Worm (Caenorhabditis elegans) whole organism, L1 larva: ENCODE results near the gene K10D11.5.

Experiments
- C04F5.9 ChIP-seq: sonication (generic microtip); optimal IDR thresholded peaks from 2 replicates; lab custom pipeline; 2016; ENCODE audit warnings: missing genetic modification characterization, missing compliant biosample characterization
- Y116A8C.19 ChIP-seq: sonication (generic microtip); optimal IDR thresholded peaks from 2 replicates; lab custom pipeline; 2016; ENCODE audit warnings: missing compliant biosample characterization, missing genetic modification characterization, borderline replicate concordance
- aha-1 ChIP-seq: fragments of 150-350 bp; optimal IDR thresholded peaks from 2 replicates; lab custom pipeline; 2014; ENCODE audit warnings: missing biosample characterization, missing genetic modification characterization
- alr-1 ChIP-seq: fragments of 200-800 bp; sonication (Bioruptor generic); optimal IDR thresholded peaks from 2 replicates; lab custom pipeline; 2018; ENCODE audit warnings: borderline replicate concordance, mild to moderate bottlenecking, missing genetic modification characterization, missing compliant biosample characterization
- ceh-8 ChIP-seq: fragments of 200-800 bp; sonication (Bioruptor generic); optimal IDR thresholded peaks from 2 replicates; lab custom pipeline; 2018; ENCODE audit warnings: mild to moderate bottlenecking, missing genetic modification characterization, moderate library complexity, missing compliant biosample characterization
- ces-1 ChIP-seq: fragments of 150-350 bp; optimal IDR thresholded peaks from 2 replicates; lab custom pipeline; 2014; ENCODE audit warnings: missing biosample characterization, missing genetic modification reagents, missing genetic modification characterization
- dsc-1 ChIP-seq: sonication (generic microtip); optimal IDR thresholded peaks from 2 replicates; lab custom pipeline; 2016; ENCODE audit warnings: mild to moderate bottlenecking, missing genetic modification characterization, missing compliant biosample characterization
- efl-1 ChIP-seq, 4 experiments: fragments of 150-350 bp; optimal IDR thresholded peaks in 3 of 4; peaks in 1 of 4; 1 replicate in 1 of 4; 2 replicates in 3 of 4; lab custom pipeline; 2014; ENCODE audit warnings: missing biosample characterization in 2 of 4, missing genetic modification characterization in 2 of 4, missing genetic modification reagents in 2 of 4
- egl-27 ChIP-seq, 2 experiments: fragments of 150-350 bp in 1 of 2; sonication (generic microtip); optimal IDR thresholded peaks; 3 replicates each; lab custom pipeline; 2017 to 2018; ENCODE audit warnings: missing biosample characterization in 2 of 2, missing genetic modification characterization in 2 of 2, missing genetic modification reagents in 2 of 2
- fkh-10 ChIP-seq: sonication (generic microtip); optimal IDR thresholded peaks from 2 replicates; lab custom pipeline; 2017; ENCODE audit warnings: missing biosample characterization, missing genetic modification reagents, missing genetic modification characterization
- fkh-8 ChIP-seq: sonication (generic microtip); optimal IDR thresholded peaks from 2 replicates; lab custom pipeline; 2016; ENCODE audit warnings: mild to moderate bottlenecking, missing genetic modification characterization, missing compliant biosample characterization
- grh-1 ChIP-seq: fragments of 200-800 bp; sonication (Bioruptor generic); IDR thresholded peaks from 2 replicates; pipeline ENCODE4 v1.3.6; 2022; ENCODE audit warnings: missing genetic modification reagents, missing genetic modification characterization, missing compliant biosample characterization
- hpl-2 ChIP-seq: fragments of 150-350 bp; optimal IDR thresholded peaks from 2 replicates; lab custom pipeline; 2014; ENCODE audit warnings: missing biosample characterization, missing genetic modification reagents, missing genetic modification characterization
- jun-1 ChIP-seq: fragments of 150-350 bp; optimal IDR thresholded peaks from 2 replicates; lab custom pipeline; 2014; ENCODE audit warnings: missing biosample characterization, missing genetic modification reagents, missing genetic modification characterization
- lin-15B ChIP-seq: fragments of 150-350 bp; sonication (generic microtip); optimal IDR thresholded peaks from 3 replicates; lab custom pipeline; 2014; ENCODE audit warnings: missing biosample characterization, missing genetic modification characterization
- lin-35 ChIP-seq, 2 experiments: fragments of 150-350 bp; optimal IDR thresholded peaks; 2 replicates each; lab custom pipeline; 2014; ENCODE audit warnings: missing biosample characterization in 2 of 2, missing genetic modification characterization in 2 of 2, missing genetic modification reagents in 2 of 2
- lin-39 ChIP-seq: fragments of 150-350 bp; optimal IDR thresholded peaks from 2 replicates; lab custom pipeline; 2014; ENCODE audit warnings: missing biosample characterization, missing genetic modification reagents, missing genetic modification characterization
- lir-3 ChIP-seq: sonication (generic microtip); optimal IDR thresholded peaks from 2 replicates; lab custom pipeline; 2016; ENCODE audit warnings: mild to moderate bottlenecking, missing genetic modification characterization, moderate library complexity, missing compliant biosample characterization; ENCODE audit not compliant: poor library complexity
- mab-9 ChIP-seq: fragments of 200-800 bp; sonication (Bioruptor generic); IDR thresholded peaks from 2 replicates; pipeline ENCODE4 v1.3.6; 2022; ENCODE audit warnings: missing genetic modification reagents, missing genetic modification characterization, missing compliant biosample characterization
- mdl-1 ChIP-seq, 2 experiments: fragments of 150-350 bp; optimal IDR thresholded peaks; 2 replicates each; lab custom pipeline; 2014 to 2017; ENCODE audit warnings: missing biosample characterization in 2 of 2, missing genetic modification characterization in 2 of 2, inconsistent platforms in 1 of 2
- mef-2 ChIP-seq: fragments of 150-350 bp; optimal IDR thresholded peaks from 2 replicates; lab custom pipeline; 2014; ENCODE audit warnings: missing biosample characterization, missing genetic modification characterization
- mep-1 ChIP-seq: fragments of 150-350 bp; optimal IDR thresholded peaks from 2 replicates; lab custom pipeline; 2014; ENCODE audit warnings: missing biosample characterization, missing genetic modification characterization
- nhr-12 ChIP-seq: sonication (generic microtip); optimal IDR thresholded peaks from 2 replicates; lab custom pipeline; 2017; ENCODE audit warnings: missing biosample characterization, missing genetic modification characterization
- nhr-19 ChIP-seq: fragments of 200-800 bp; sonication (Bioruptor generic); conservative IDR thresholded peaks from 2 replicates; pipeline ENCODE4 v1.3.6; 2022; ENCODE audit warnings: missing genetic modification characterization, missing compliant biosample characterization
- nhr-20 ChIP-seq: sonication (generic microtip); optimal IDR thresholded peaks from 2 replicates; lab custom pipeline; 2016; ENCODE audit warnings: mild to moderate bottlenecking, missing genetic modification characterization, missing compliant biosample characterization
- nhr-28 ChIP-seq: fragments of 150-350 bp; optimal IDR thresholded peaks from 2 replicates; lab custom pipeline; 2014; ENCODE audit warnings: missing biosample characterization, missing genetic modification characterization
- nhr-84 ChIP-seq: sonication (generic microtip); optimal IDR thresholded peaks from 2 replicates; lab custom pipeline; 2017; ENCODE audit warnings: missing biosample characterization, missing genetic modification characterization
- nhr-85 ChIP-seq: sonication (generic microtip); peaks from one replicate; lab custom pipeline; 2016; ENCODE audit warnings: missing genetic modification characterization, inconsistent platforms, missing compliant biosample characterization
- pag-3 ChIP-seq: sonication (generic microtip); optimal IDR thresholded peaks from 2 replicates; lab custom pipeline; 2017; ENCODE audit warnings: missing genetic modification characterization, mild to moderate bottlenecking, missing compliant biosample characterization, antibody characterized with exemption, borderline replicate concordance; ENCODE audit not compliant: insufficient read depth
- pax-3 ChIP-seq: fragments of 200-800 bp; sonication (Bioruptor generic); optimal IDR thresholded peaks from 2 replicates; lab custom pipeline; 2018; ENCODE audit warnings: mild to moderate bottlenecking, missing genetic modification characterization, moderate library complexity, missing compliant biosample characterization
- rnt-1 ChIP-seq: sonication (generic microtip); optimal IDR thresholded peaks from 2 replicates; lab custom pipeline; 2016; ENCODE audit warnings: mild to moderate bottlenecking, missing genetic modification characterization, moderate library complexity, missing compliant biosample characterization
- skn-1 ChIP-seq: fragments of 150-350 bp; optimal IDR thresholded peaks from 2 replicates; lab custom pipeline; 2014; ENCODE audit warnings: missing biosample characterization, missing genetic modification characterization
- sup-37 ChIP-seq: fragments of 200-800 bp; sonication (Bioruptor generic); optimal IDR thresholded peaks from 2 replicates; lab custom pipeline; 2018; ENCODE audit warnings: mild to moderate bottlenecking, missing genetic modification characterization, missing compliant biosample characterization
- swsn-7 ChIP-seq: sonication (generic microtip); optimal IDR thresholded peaks from 2 replicates; lab custom pipeline; 2016; ENCODE audit warnings: missing genetic modification characterization, missing compliant biosample characterization
- unc-86 ChIP-seq: sonication (generic microtip); optimal IDR thresholded peaks from 2 replicates; lab custom pipeline; 2016; ENCODE audit warnings: missing genetic modification characterization, missing compliant biosample characterization
- xbp-1 ChIP-seq: sonication (generic microtip); optimal IDR thresholded peaks from 2 replicates; lab custom pipeline; 2016; ENCODE audit warnings: missing genetic modification characterization, missing compliant biosample characterization
- zag-1 ChIP-seq: fragments of 150-350 bp; optimal IDR thresholded peaks from 2 replicates; lab custom pipeline; 2014; ENCODE audit warnings: missing biosample characterization, missing genetic modification characterization
- zip-4 ChIP-seq: fragments of 200-800 bp; sonication (Bioruptor generic); optimal IDR thresholded peaks from 2 replicates; lab custom pipeline; 2018; ENCODE audit warnings: mild to moderate bottlenecking, missing genetic modification characterization, moderate library complexity, missing compliant biosample characterization

K10D11.5 gene

DNA sequence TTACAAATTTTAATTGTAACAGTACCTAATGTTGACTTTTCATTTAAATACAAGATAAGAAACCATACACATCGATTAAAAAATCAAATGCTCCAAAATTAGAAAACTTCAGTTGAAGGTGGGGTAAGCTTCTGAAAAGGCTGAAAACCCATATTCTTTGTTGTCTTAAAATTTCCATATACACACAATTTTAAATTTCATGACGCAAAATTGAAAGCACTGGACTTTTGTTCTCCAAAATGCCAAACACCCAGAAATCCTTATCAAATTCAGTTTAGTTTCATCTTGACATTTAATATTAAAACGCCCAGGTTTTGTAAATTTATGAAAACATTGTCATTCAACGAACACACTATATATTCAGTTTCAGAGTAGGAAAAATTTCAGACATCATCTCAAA lies 31.5 kb downstream of the K10D11.5 start, which contains the start of gene F55G11.7:
Gene F55G11.7, plus strand, starts transcription at position 301 of the 400 bp plus-strand sequence.
- no peak for TF ChIP-seq ceh-8
- no peak for TF ChIP-seq efl-1 (optimal IDR thresholded peaks at IDR 0.05; lab: Kevin White, UChicago)
- peak in 1 of 2 experiments; percentile 56 for TF ChIP-seq efl-1 (GFP tag; optimal IDR thresholded peaks at IDR 0.05 in 1 of 2; lab: Kevin White, UChicago)

ce11 chrIV:12957730-12958129 lies 33.9 kb downstream of the K10D11.5 start, which contains the start of gene F55G11.6:
TSS of gene F55G11.6 (plus strand) at chrIV:12958030.
- no peak for TF ChIP-seq mef-2 (tag; lab: Kevin White, UChicago)
- no peak for TF ChIP-seq Y116A8C.19
- no peak for TF ChIP-seq lin-35 (GFP tag; optimal IDR thresholded peaks at IDR 0.05; lab: Kevin White, UChicago)
- no peak for TF ChIP-seq pax-3 (tag; lab: Kevin White, UChicago)
- no peak for TF ChIP-seq zip-4 (GFP tag; lab: Kevin White, UChicago)
- TF ChIP-seq dsc-1 (tag; lab: Kevin White, UChicago), result no peak
- TF ChIP-seq fkh-8 (tag; lab: Kevin White, UChicago), result no peak
- no peak for TF ChIP-seq nhr-12 (tag; lab: Kevin White, UChicago)
- TF ChIP-seq lin-15B, result no peak
- no peak for TF ChIP-seq grh-1 (GFP tag; lab: Robert Waterston, UW)
- TF ChIP-seq aha-1 (tag; lab: Kevin White, UChicago), result no peak
- no peak for TF ChIP-seq egl-27 (tag; optimal IDR thresholded peaks at IDR 0.05; lab: Kevin White, UChicago)
- TF ChIP-seq nhr-28 (tag; lab: Kevin White, UChicago), result no peak
- TF ChIP-seq fkh-10, result no peak
- TF ChIP-seq zag-1, result no peak
- no peak for TF ChIP-seq efl-1 (optimal IDR thresholded peaks at IDR 0.05; lab: Kevin White, UChicago)
- no peak for TF ChIP-seq efl-1 (GFP tag; optimal IDR thresholded peaks at IDR 0.05 in 1 of 2; lab: Kevin White, UChicago)
- no peak for TF ChIP-seq sup-37 (GFP tag; lab: Kevin White, UChicago)
- TF ChIP-seq skn-1, result no peak

DNA sequence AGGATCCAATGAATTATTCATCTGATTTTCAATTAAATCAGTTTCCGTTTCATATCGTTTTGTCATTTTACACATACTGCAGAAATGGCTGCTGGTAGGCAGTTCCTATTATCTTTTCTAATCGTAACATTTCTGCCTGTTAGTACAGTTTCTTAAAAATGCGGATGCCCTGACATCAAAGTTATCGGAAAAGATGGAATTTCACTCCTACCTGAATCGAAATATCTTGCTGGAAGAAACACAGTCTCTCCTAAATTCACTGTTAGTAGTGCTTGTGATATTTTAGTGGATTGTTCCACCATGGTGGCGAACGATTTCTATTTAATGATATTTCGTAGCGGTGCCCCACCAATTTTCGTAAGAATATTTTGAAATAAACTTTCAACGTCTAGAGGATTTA lies 43.2 kb downstream of the K10D11.5 start, which contains the start of gene F55G11.10:
Gene F55G11.10, plus strand, starts transcription at position 301 of the 400 bp plus-strand sequence.
- TF ChIP-seq swsn-7 (tag; lab: Kevin White, UChicago), result no peak

DNA sequence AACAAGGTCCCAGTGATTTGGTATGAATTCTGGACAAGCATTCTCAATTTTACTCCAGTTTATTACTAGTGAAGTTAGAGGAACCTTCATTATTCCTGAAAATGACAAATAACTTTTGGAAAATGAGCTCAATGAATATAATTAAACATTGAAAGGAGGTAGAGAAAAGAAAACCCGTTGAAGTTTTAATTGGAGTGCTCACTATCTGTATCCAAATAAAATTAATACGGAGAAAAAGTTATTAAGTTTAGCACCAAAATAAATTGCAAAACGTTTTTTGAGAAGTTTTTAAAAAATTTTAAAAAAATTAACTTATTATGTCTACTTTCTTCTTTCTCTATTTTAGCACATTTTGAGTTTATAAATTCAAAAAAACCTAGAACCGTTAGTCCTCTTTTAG lies 45.2 kb downstream of the K10D11.5 start, which contains the start of gene F55G11.1:
Gene F55G11.1, minus strand, starts transcription at position 101 of the 400 bp plus-strand sequence.
- TF ChIP-seq lin-35 (GFP tag; optimal IDR thresholded peaks at IDR 0.05; lab: Kevin White, UChicago) (no peak), skn-1 (no peak), egl-27 (tag; optimal IDR thresholded peaks at IDR 0.05; lab: Kevin White, UChicago) (no peak), jun-1 (tag; lab: Kevin White, UChicago) (no peak), ces-1 (GFP tag; lab: Kevin White, UChicago) (no peak), pag-3 (tag; lab: Kevin White, UChicago) (no peak), mep-1 (tag; lab: Kevin White, UChicago) (no peak), lir-3 (tag; lab: Kevin White, UChicago) (no peak), alr-1 (tag; lab: Kevin White, UChicago) (no peak), hpl-2 (no peak), mdl-1 (tag; optimal IDR thresholded peaks at IDR 0.05; lab: Kevin White, UChicago) (no peak), nhr-84 (tag; lab: Kevin White, UChicago) (no peak), dsc-1 (tag; lab: Kevin White, UChicago) (no peak)

DNA sequence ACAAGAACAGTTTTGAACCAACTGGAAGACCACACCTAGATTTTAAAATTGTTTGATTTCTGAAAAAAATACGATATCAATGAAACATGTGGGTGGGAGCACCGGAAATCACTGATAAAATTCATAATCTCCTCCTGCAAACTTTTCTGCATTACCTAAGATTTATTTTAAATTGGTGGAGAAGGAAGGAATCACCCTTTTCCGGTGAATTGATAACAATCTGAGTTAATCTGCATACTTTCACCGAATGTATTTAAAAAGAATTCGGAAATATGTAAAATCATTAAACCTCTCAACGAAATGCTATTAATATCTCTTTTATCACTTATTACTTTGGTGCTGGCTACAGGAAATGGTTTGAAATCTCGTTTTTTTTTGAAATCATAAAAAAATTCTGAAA lies 49.0 kb downstream of the K10D11.5 start, which contains the start of gene dct-19:
Gene dct-19, plus strand, starts transcription at position 301 of the 400 bp plus-strand sequence.
- no peak for TF ChIP-seq lir-3 (tag; lab: Kevin White, UChicago)
- TF ChIP-seq nhr-85 (tag; lab: Kevin White, UChicago), result no peak
- no peak for TF ChIP-seq unc-86
- no peak for TF ChIP-seq egl-27 (tag; optimal IDR thresholded peaks at IDR 0.05; lab: Kevin White, UChicago)
- no peak for TF ChIP-seq zip-4 (GFP tag; lab: Kevin White, UChicago)
- no peak for TF ChIP-seq xbp-1 (tag; lab: Kevin White, UChicago)
- no peak for TF ChIP-seq C04F5.9 (tag; lab: Kevin White, UChicago)
- no peak for TF ChIP-seq lin-39 (tag; lab: Kevin White, UChicago)
- TF ChIP-seq nhr-20 (tag; lab: Kevin White, UChicago), result no peak
- TF ChIP-seq mab-9, result no peak
- no peak for TF ChIP-seq rnt-1 (tag; lab: Kevin White, UChicago)
- TF ChIP-seq alr-1 (tag; lab: Kevin White, UChicago), result no peak
- TF ChIP-seq grh-1 (GFP tag; lab: Robert Waterston, UW), result no peak
- TF ChIP-seq nhr-19, result no peak
